Fruit fly (Drosophila melanogaster): ENCODE results near the gene ncd.

ncd gene

dm6 chr3R:29773833-29774324 is 33.0 kb downstream of the ncd start (continued):
- TF ChIP-seq sqz (GFP tag; optimal IDR thresholded peaks at IDR 0.05) (no peak), slbo (GFP tag; IDR thresholded peaks at IDR 0.05) (peak; percentile 82), peb (GFP tag; IDR thresholded peaks at IDR 0.05) (peak; percentile 52; the same call in 1 of the 2 replicates), CG8924 (tag; optimal IDR thresholded peaks at IDR 0.05) (peak; percentile 52), CG8089 (GFP tag; optimal IDR thresholded peaks at IDR 0.05) (peak; percentile 61), z (GFP tag; IDR thresholded peaks at IDR 0.05) (no peak), CG33213 (GFP tag; optimal IDR thresholded peaks at IDR 0.05) (peak; percentile 52), Lpt (GFP tag; optimal IDR thresholded peaks at IDR 0.05) (no peak), CG10654 (GFP tag; optimal IDR thresholded peaks at IDR 0.05) (peak; percentile 38), CG18011 (GFP tag; optimal IDR thresholded peaks at IDR 0.05) (peak; percentile 25), CG10431 (GFP tag; optimal IDR thresholded peaks at IDR 0.05) (no peak), Hand (GFP tag; optimal IDR thresholded peaks at IDR 0.05) (peak; percentile 77), Oaz (GFP tag; IDR thresholded peaks at IDR 0.05) (peak; percentile 49), Deaf1 (tag; optimal IDR thresholded peaks at IDR 0.05) (no peak), ash1 (GFP tag; optimal IDR thresholded peaks at IDR 0.05) (no peak), Rfx (GFP tag; IDR thresholded peaks at IDR 0.05) (peak; percentile 89), seq (GFP tag; IDR thresholded peaks at IDR 0.05) (peak; percentile 49; the same call in 1 of the 2 replicates), Abd-B (GFP tag; optimal IDR thresholded peaks at IDR 0.05) (peak; percentile 89), tll (GFP tag; optimal IDR thresholded peaks at IDR 0.05) (peak in 1 of 2 experiments; percentile 8), Fer2 (tag; optimal IDR thresholded peaks at IDR 0.05) (peak; percentile 62), Aef1 (GFP tag; IDR thresholded peaks at IDR 0.05) (peak; percentile 73), CG6254 (GFP tag; optimal IDR thresholded peaks at IDR 0.05) (peak; percentile 21), Lim3 (GFP tag; IDR thresholded peaks at IDR 0.05) (no peak), CG12391 (tag; optimal IDR thresholded peaks at IDR 0.05) (peak; percentile 79), CG8765 (GFP tag; IDR thresholded peaks at IDR 0.05) (no peak; the same call in 1 of the 2 replicates), CG18476 (GFP tag; optimal IDR thresholded peaks at IDR 0.05) (peak; percentile 59), B-H2 (GFP tag; optimal IDR thresholded peaks at IDR 0.05) (peak; percentile 64), CG4820 (GFP tag; optimal IDR thresholded peaks at IDR 0.05) (peak; percentile 36), CG6854 (GFP tag; optimal IDR thresholded peaks at IDR 0.05) (no peak), slp2 (GFP tag; optimal IDR thresholded peaks at IDR 0.05) (peak; percentile 59), Scr (GFP tag; IDR thresholded peaks at IDR 0.05; ENCODE audit: partially characterized antibody) (no peak), fu2 (GFP tag; optimal IDR thresholded peaks at IDR 0.05) (peak; percentile 85), CG8478 (optimal IDR thresholded peaks at IDR 0.05) (no peak), sr (GFP tag; IDR thresholded peaks at IDR 0.05) (no peak), lov (optimal IDR thresholded peaks at IDR 0.05) (no peak), lov (GFP tag; IDR thresholded peaks at IDR 0.05) (no peak), CG10543 (GFP tag; optimal IDR thresholded peaks at IDR 0.05) (peak; percentile 69), inv (GFP tag; IDR thresholded peaks at IDR 0.05; ENCODE audit: partially characterized antibody) (no peak), sc (optimal IDR thresholded peaks at IDR 0.05) (no peak), sc (GFP tag; optimal IDR thresholded peaks at IDR 0.05) (peak; percentile 20), dmrt11E (tag; optimal IDR thresholded peaks at IDR 0.05) (peak; percentile 28), wdn (GFP tag; IDR thresholded peaks at IDR 0.05) (peak; percentile 56), HLHmδ (GFP tag; optimal IDR thresholded peaks at IDR 0.05) (no peak), CG1602 (GFP tag; optimal IDR thresholded peaks at IDR 0.05) (peak; percentile 66), HHEX (GFP tag; optimal IDR thresholded peaks at IDR 0.05) (peak; percentile 59), CG1647 (GFP tag; optimal IDR thresholded peaks at IDR 0.05) (peak; percentile 57), ind (GFP tag; optimal IDR thresholded peaks at IDR 0.05) (peak; percentile 81), Sry-δ (GFP tag; optimal IDR thresholded peaks at IDR 0.05) (peak; percentile 2), Tbp (GFP tag; optimal IDR thresholded peaks at IDR 0.05) (no peak), Ets97D (GFP tag; optimal IDR thresholded peaks at IDR 0.05) (peak; percentile 31), zen2 (GFP tag; IDR thresholded peaks at IDR 0.05; ENCODE audit: partially characterized antibody) (no peak), CG15073 (GFP tag; optimal IDR thresholded peaks at IDR 0.05) (no peak)

All from whole organism, embryonic.